Fruit fly (Drosophila melanogaster) whole organism, embryonic: Measurements from ENCODE around the gene CG1416.
A peak's percentile ranks its signal among the peaks of the same experiment; 100 is the strongest.

ENCODE experiments used
- Antp ChIP-seq: fragments of 200-800 bp; sonication (Bioruptor generic); optimal IDR thresholded peaks from 3 replicates; lab custom pipeline; 2016; ENCODE audit warnings: missing biosample characterization, missing genetic modification characterization
- CG10366 ChIP-seq: fragments of 200-800 bp; sonication (Bioruptor generic); IDR thresholded peaks from 2 replicates; pipeline ENCODE4 v1.3.6; 2022; ENCODE audit warnings: missing biosample characterization, missing genetic modification characterization
- CG10959 ChIP-seq: fragments of 200-800 bp; sonication (Bioruptor generic); IDR thresholded peaks from 2 replicates; pipeline ENCODE4 v1.3.6; 2022; ENCODE audit warnings: missing biosample characterization, missing genetic modification characterization
- CG11696 ChIP-seq: fragments of 200-800 bp; sonication (Bioruptor generic); IDR thresholded peaks from 2 replicates; pipeline ENCODE4 v1.3.6; 2022; ENCODE audit warnings: missing biosample characterization, missing genetic modification characterization
- CG14667 ChIP-seq: fragments of 200-800 bp; sonication (Bioruptor generic); IDR thresholded peaks from 2 replicates; pipeline ENCODE4 v1.3.6; 2022; ENCODE audit warnings: missing biosample characterization, missing genetic modification characterization
- CG14710 ChIP-seq: fragments of 200-800 bp; sonication (Bioruptor generic); optimal IDR thresholded peaks from 3 replicates; lab custom pipeline; 2019; ENCODE audit warnings: missing biosample characterization, mild to moderate bottlenecking, missing genetic modification characterization, moderate library complexity
- CG1529 ChIP-seq: fragments of 200-800 bp; sonication (Bioruptor generic); optimal IDR thresholded peaks from 3 replicates; lab custom pipeline; 2018; ENCODE audit warnings: missing biosample characterization, missing genetic modification characterization
- CG17359 ChIP-seq: fragments of 200-800 bp; sonication (Bioruptor generic); optimal IDR thresholded peaks from 3 replicates; lab custom pipeline; 2018; ENCODE audit warnings: missing biosample characterization, mild to moderate bottlenecking, missing genetic modification characterization, moderate library complexity
- CG17568 ChIP-seq: fragments of 200-800 bp; sonication (Bioruptor generic); optimal IDR thresholded peaks from 2 replicates; lab custom pipeline; 2018; ENCODE audit warnings: missing biosample characterization, mild to moderate bottlenecking, missing genetic modification characterization, moderate library complexity
- CG2202 ChIP-seq: fragments of 200-800 bp; sonication (Bioruptor generic); optimal IDR thresholded peaks from 2 replicates; lab custom pipeline; 2018; ENCODE audit warnings: missing biosample characterization, mild to moderate bottlenecking, missing genetic modification characterization
- CG31224 ChIP-seq: fragments of 200-800 bp; sonication (Bioruptor generic); IDR thresholded peaks from 2 replicates; pipeline ENCODE4 v1.3.6; 2022; ENCODE audit warnings: missing biosample characterization, missing genetic modification characterization
- CG34224 ChIP-seq: fragments of 200-800 bp; sonication (Bioruptor generic); IDR thresholded peaks from 3 replicates; pipeline ENCODE4 v1.3.6; 2022; ENCODE audit warnings: missing biosample characterization, missing genetic modification characterization; ENCODE audit not compliant: partially characterized antibody
- CG3995 ChIP-seq: fragments of 200-800 bp; sonication (Bioruptor generic); optimal IDR thresholded peaks from 3 replicates; lab custom pipeline; 2016; ENCODE audit warnings: missing biosample characterization, missing genetic modification characterization
- CG4282 ChIP-seq: fragments of 200-800 bp; sonication (Bioruptor generic); optimal IDR thresholded peaks from 2 replicates; lab custom pipeline; 2016; ENCODE audit warnings: missing biosample characterization, missing genetic modification characterization
- CG4328 ChIP-seq: fragments of 200-800 bp; sonication (Bioruptor generic); optimal IDR thresholded peaks from 3 replicates; lab custom pipeline; 2017; ENCODE audit warnings: missing biosample characterization, missing genetic modification reagents, missing genetic modification characterization
- CG4617 ChIP-seq: fragments of 200-800 bp; sonication (Bioruptor generic); optimal IDR thresholded peaks from 3 replicates; lab custom pipeline; 2016; ENCODE audit warnings: missing biosample characterization, missing genetic modification characterization, borderline replicate concordance
- CG7745 ChIP-seq: fragments of 200-800 bp; sonication (Bioruptor generic); optimal IDR thresholded peaks from 2 replicates; lab custom pipeline; 2018; ENCODE audit warnings: missing biosample characterization, mild to moderate bottlenecking, missing genetic modification characterization, moderate library complexity
- CG8089 ChIP-seq: fragments of 200-800 bp; sonication (Bioruptor generic); optimal IDR thresholded peaks from 3 replicates; lab custom pipeline; 2016; ENCODE audit warnings: missing biosample characterization, missing genetic modification characterization
- CG8765 ChIP-seq: fragments of 200-800 bp; sonication (Bioruptor generic); IDR thresholded peaks from 2 replicates; pipeline ENCODE4 v1.3.6; 2022; ENCODE audit warnings: missing biosample characterization, missing genetic modification characterization
- CG8924 ChIP-seq: fragments of 200-800 bp; optimal IDR thresholded peaks from 3 replicates; lab custom pipeline; 2019; ENCODE audit warnings: missing biosample characterization, mild to moderate bottlenecking, missing genetic modification characterization, moderate library complexity
- Deaf1 ChIP-seq: fragments of 200-800 bp; optimal IDR thresholded peaks from 3 replicates; lab custom pipeline; 2019; ENCODE audit warnings: missing biosample characterization, mild to moderate bottlenecking, missing genetic modification characterization, moderate library complexity
- Doc2 ChIP-seq: fragments of 200-800 bp; sonication (Bioruptor generic); IDR thresholded peaks from 2 replicates; pipeline ENCODE4 v1.3.6; 2022; ENCODE audit warnings: missing biosample characterization, missing genetic modification characterization
- H15 ChIP-seq: fragments of 200-800 bp; sonication (Bioruptor generic); IDR thresholded peaks from 3 replicates; pipeline ENCODE4 v1.3.6; 2022; ENCODE audit warnings: missing biosample characterization, missing genetic modification characterization
- MTF-1 ChIP-seq: fragments of 200-800 bp; sonication (Bioruptor generic); optimal IDR thresholded peaks from 2 replicates; lab custom pipeline; 2018; ENCODE audit warnings: missing biosample characterization, mild to moderate bottlenecking, missing genetic modification characterization, borderline replicate concordance
- Mad ChIP-seq: fragments of 200-800 bp; sonication (Bioruptor generic); optimal IDR thresholded peaks from 2 replicates; lab custom pipeline; 2016; ENCODE audit warnings: missing biosample characterization, missing genetic modification characterization
- Med ChIP-seq: fragments of 200-800 bp; sonication (Bioruptor generic); peaks from one replicate; lab custom pipeline; 2016; ENCODE audit warnings: missing biosample characterization, missing genetic modification characterization, mild to moderate bottlenecking, inconsistent platforms, moderate library complexity
- Nf-YB ChIP-seq: fragments of 200-800 bp; sonication (Bioruptor generic); optimal IDR thresholded peaks from 3 replicates; lab custom pipeline; 2019; ENCODE audit warnings: missing biosample characterization, mild to moderate bottlenecking, missing genetic modification characterization, moderate library complexity
- Nf-YC ChIP-seq: fragments of 200-800 bp; optimal IDR thresholded peaks from 3 replicates; lab custom pipeline; 2019; ENCODE audit warnings: missing biosample characterization, mild to moderate bottlenecking, missing genetic modification characterization, moderate library complexity
- Ravus ChIP-seq: fragments of 200-800 bp; sonication (Bioruptor generic); IDR thresholded peaks from 2 replicates; pipeline ENCODE4 v1.3.6; 2022; ENCODE audit warnings: missing biosample characterization, missing genetic modification characterization
- Sox100B ChIP-seq: fragments of 200-800 bp; sonication (Bioruptor generic); optimal IDR thresholded peaks from 3 replicates; lab custom pipeline; 2018; ENCODE audit warnings: missing biosample characterization, mild to moderate bottlenecking, missing genetic modification characterization
- abd-A ChIP-seq: fragments of 200-800 bp; sonication (Bioruptor generic); optimal IDR thresholded peaks from 3 replicates; lab custom pipeline; 2019; ENCODE audit warnings: missing biosample characterization, mild to moderate bottlenecking, missing genetic modification characterization, moderate library complexity
- amos ChIP-seq: fragments of 200-800 bp; sonication (Bioruptor generic); IDR thresholded peaks from 2 replicates; pipeline ENCODE4 v1.3.6; 2022; ENCODE audit warnings: missing biosample characterization, missing genetic modification characterization; ENCODE audit not compliant: partially characterized antibody
- az2 ChIP-seq: fragments of 200-800 bp; sonication (Bioruptor generic); optimal IDR thresholded peaks from 3 replicates; lab custom pipeline; 2016; ENCODE audit warnings: missing biosample characterization, missing genetic modification characterization
- ci ChIP-seq: fragments of 200-800 bp; sonication (Bioruptor generic); IDR thresholded peaks from 3 replicates; pipeline ENCODE4 v1.3.6; 2022; ENCODE audit warnings: missing biosample characterization, missing genetic modification characterization
- disco-r ChIP-seq: fragments of 200-800 bp; sonication (Bioruptor generic); optimal IDR thresholded peaks from 2 replicates; lab custom pipeline; 2016; ENCODE audit warnings: missing biosample characterization, missing genetic modification characterization
- ewg ChIP-seq: fragments of 200-800 bp; sonication (Bioruptor generic); optimal IDR thresholded peaks from 3 replicates; lab custom pipeline; 2017; ENCODE audit warnings: mild to moderate bottlenecking, missing biosample characterization, missing genetic modification reagents, missing genetic modification characterization
- h ChIP-seq: fragments of >200 bp; optimal IDR thresholded peaks from 2 replicates; lab custom pipeline; 2017
- ham ChIP-seq: fragments of 200-800 bp; sonication (Bioruptor generic); IDR thresholded peaks from 2 replicates; pipeline ENCODE4 v1.3.6; 2022; ENCODE audit warnings: missing biosample characterization, missing genetic modification characterization
- hb ChIP-seq: fragments of 200-800 bp; sonication (Bioruptor generic); IDR thresholded peaks from 3 replicates; pipeline ENCODE4 v1.3.6; 2022; ENCODE audit warnings: missing biosample characterization, missing genetic modification characterization; ENCODE audit not compliant: partially characterized antibody
- her ChIP-seq: fragments of 200-800 bp; sonication (Bioruptor generic); optimal IDR thresholded peaks from 2 replicates; lab custom pipeline; 2016; ENCODE audit warnings: missing biosample characterization, missing genetic modification characterization
- ind ChIP-seq: fragments of 200-800 bp; sonication (Bioruptor generic); optimal IDR thresholded peaks from 3 replicates; lab custom pipeline; 2016; ENCODE audit warnings: missing biosample characterization, missing genetic modification characterization
- kni ChIP-seq: fragments of 200-800 bp; sonication (Bioruptor generic); optimal IDR thresholded peaks from 3 replicates; lab custom pipeline; 2017; ENCODE audit warnings: mild to moderate bottlenecking, missing biosample characterization, missing genetic modification reagents, missing genetic modification characterization
- luna ChIP-seq: fragments of 200-800 bp; sonication (Bioruptor generic); optimal IDR thresholded peaks from 2 replicates; lab custom pipeline; 2016; ENCODE audit warnings: missing biosample characterization, missing genetic modification characterization
- pita ChIP-seq: fragments of 200-800 bp; sonication (Bioruptor generic); optimal IDR thresholded peaks from 2 replicates; lab custom pipeline; 2017; ENCODE audit warnings: missing biosample characterization, mild to moderate bottlenecking, missing genetic modification characterization
- pros ChIP-seq: fragments of 200-800 bp; sonication (Bioruptor generic); optimal IDR thresholded peaks from 3 replicates; lab custom pipeline; 2019; ENCODE audit warnings: missing biosample characterization, mild to moderate bottlenecking, missing genetic modification characterization, moderate library complexity
- sqz ChIP-seq: fragments of 200-800 bp; sonication (Bioruptor generic); optimal IDR thresholded peaks from 3 replicates; lab custom pipeline; 2018; ENCODE audit warnings: missing biosample characterization, mild to moderate bottlenecking, missing genetic modification characterization
- tin ChIP-seq: fragments of 200-800 bp; sonication (Bioruptor generic); optimal IDR thresholded peaks from 3 replicates; lab custom pipeline; 2016; ENCODE audit warnings: missing biosample characterization, missing genetic modification characterization
- unpg ChIP-seq: fragments of 200-800 bp; sonication (Bioruptor generic); optimal IDR thresholded peaks from 3 replicates; lab custom pipeline; 2018; ENCODE audit warnings: missing biosample characterization, mild to moderate bottlenecking, missing genetic modification characterization, moderate library complexity

CG1416 gene

dm6 chr2L:21789456-21790065 is 31.8 kb downstream of the CG1416 start (continued):
- TF ChIP-seq CG34224 (GFP tag; lab: Robert Waterston, UW) (no peak), Antp (GFP tag; lab: Kevin White, UChicago) (peak; percentile 17), CG14667 (no peak), luna (GFP tag; lab: Kevin White, UChicago) (no peak), CG4328 (GFP tag; lab: Kevin White, UChicago) (no peak), CG4282 (GFP tag; lab: Kevin White, UChicago) (no peak), tin (GFP tag; lab: Kevin White, UChicago) (no peak), CG10959 (GFP tag; lab: Robert Waterston, UW) (no peak), MTF-1 (no peak), Sox100B (no peak), unpg (GFP tag; lab: Kevin White, UChicago) (peak; percentile 32), CG8924 (tag; lab: Kevin White, UChicago) (peak; percentile 28), Mad (GFP tag; lab: Kevin White, UChicago) (no peak), CG11696 (GFP tag; lab: Robert Waterston, UW) (no peak), H15 (no peak), pita (GFP tag; lab: Kevin White, UChicago) (no peak), disco-r (GFP tag; lab: Kevin White, UChicago) (no peak), ci (0 out of 3 replicates have a peak, but pooled peaks have one; percentile 39), kni (GFP tag; lab: Kevin White, UChicago) (peak; percentile 38), CG2202 (tag; lab: Kevin White, UChicago) (no peak), CG31224 (no peak), h (lab: Kevin White, UChicago) (no peak), CG3995 (GFP tag; lab: Kevin White, UChicago) (no peak)
- TF ChIP-seq, all 482 proteins: peak for 92

dm6 chr2L:21791980-21792379 is 34.2 kb downstream of the CG1416 start:
- TF ChIP-seq pros = peak; percentile 96
- no peak for TF ChIP-seq ind (GFP tag; lab: Kevin White, UChicago)
- TF ChIP-seq CG14710 = no peak
- no peak for TF ChIP-seq CG17568
- no peak for TF ChIP-seq CG8089 (GFP tag; lab: Kevin White, UChicago)
- 0 out of 3 replicates have a peak, but pooled peaks have one; percentile 14 for TF ChIP-seq hb (GFP tag; lab: Robert Waterston, UW)
- TF ChIP-seq her (GFP tag; lab: Kevin White, UChicago) = no peak
- no peak for TF ChIP-seq ewg (GFP tag; lab: Kevin White, UChicago)
- TF ChIP-seq Ravus (GFP tag; lab: Robert Waterston, UW) = no peak
- TF ChIP-seq CG17359 (tag; lab: Kevin White, UChicago) = no peak
- no peak for TF ChIP-seq CG8765
- TF ChIP-seq CG4617 = no peak
- no peak for TF ChIP-seq Doc2 (GFP tag; lab: Robert Waterston, UW)
- peak; percentile 66 for TF ChIP-seq abd-A (tag; lab: Kevin White, UChicago)
- TF ChIP-seq ham (GFP tag; lab: Robert Waterston, UW) = no peak
- peak; percentile 40 for TF ChIP-seq Nf-YB (GFP tag; lab: Kevin White, UChicago)
- TF ChIP-seq sqz (GFP tag; lab: Kevin White, UChicago) = peak; percentile 40
- peak; percentile 29 for TF ChIP-seq Deaf1 (tag; lab: Kevin White, UChicago)
- peak; percentile 49 for TF ChIP-seq Nf-YC (tag; lab: Kevin White, UChicago)
- no peak for TF ChIP-seq CG10366 (GFP tag; lab: Robert Waterston, UW)
- TF ChIP-seq Med (GFP tag; lab: Kevin White, UChicago) = peak; percentile 24
- TF ChIP-seq az2 (GFP tag; lab: Kevin White, UChicago) = no peak
- no peak for TF ChIP-seq CG7745 (tag; lab: Kevin White, UChicago)
- TF ChIP-seq CG1529 = peak; percentile 23
- no peak for TF ChIP-seq amos
- TF ChIP-seq, all 482 proteins: peak for 9
